Fruit fly (Drosophila melanogaster): ENCODE measurements around the gene CG14913.

dm6 chr2L:11027825-11028496 lies 11.2 kb downstream of the CG14913 start:
- TF ChIP-seq CG12768 (GFP tag; optimal IDR thresholded peaks at IDR 0.05) (no peak), kay (GFP tag; ENCODE audit: borderline replicate concordance) (no peak), cic (GFP tag; optimal IDR thresholded peaks at IDR 0.05) (no peak), CG7101 (tag; optimal IDR thresholded peaks at IDR 0.05) (no peak), CG1620 (GFP tag; optimal IDR thresholded peaks at IDR 0.05) (no peak), CG5204 (GFP tag; optimal IDR thresholded peaks at IDR 0.05) (no peak), Clk (GFP tag; optimal IDR thresholded peaks at IDR 0.05) (no peak), CG11617 (GFP tag; optimal IDR thresholded peaks at IDR 0.05) (no peak)

Data from whole organism, adult.